Fruit fly (Drosophila melanogaster): ENCODE results near the gene CG14073.

The CG14073 gene

DNA sequence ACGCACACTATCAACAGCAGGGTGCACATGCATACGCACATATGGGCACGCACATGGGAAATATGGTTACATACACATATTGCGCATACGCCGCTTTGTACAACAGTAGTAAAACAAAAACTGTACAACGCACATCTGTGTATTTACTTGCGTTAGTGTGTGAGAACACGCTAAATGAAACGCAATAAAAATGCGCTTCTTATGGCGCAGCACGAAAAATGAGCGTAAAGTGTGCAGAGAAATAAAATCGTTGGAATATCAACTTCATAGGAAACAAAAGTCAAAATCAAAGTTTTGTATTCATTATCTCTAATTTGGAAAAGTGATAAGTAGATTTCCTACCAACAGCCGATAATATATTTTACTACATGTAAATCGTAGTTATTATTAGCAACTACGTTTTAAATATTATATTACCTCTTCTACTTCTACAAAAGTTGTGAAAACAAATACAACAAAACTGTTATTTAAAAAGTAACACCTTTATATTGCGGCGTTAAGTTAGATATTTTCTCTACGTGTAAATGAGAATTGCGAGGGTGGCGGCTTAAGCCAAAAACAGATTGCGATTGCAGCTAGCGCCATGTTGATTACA lies 64.1 kb downstream of the CG14073 start:
- TF ChIP-seq achi (GFP tag; optimal IDR thresholded peaks at IDR 0.05), result peak; percentile 77
- peak in 1 of 2 experiments; percentile 52 for TF ChIP-seq ss (GFP tag; optimal IDR thresholded peaks at IDR 0.05)
- TF ChIP-seq acj6 (GFP tag; optimal IDR thresholded peaks at IDR 0.05), result peak; percentile 79
- TF ChIP-seq Ets21C (GFP tag; optimal IDR thresholded peaks at IDR 0.05), result peak; percentile 31
- TF ChIP-seq CG34406 (GFP tag; optimal IDR thresholded peaks at IDR 0.05), result peak; percentile 86
- TF ChIP-seq Hr4 (GFP tag; optimal IDR thresholded peaks at IDR 0.05), result peak; percentile 83
- TF ChIP-seq Ets96B (tag; optimal IDR thresholded peaks at IDR 0.05), result peak; percentile 45
- peak; percentile 79 for TF ChIP-seq Smox (GFP tag; optimal IDR thresholded peaks at IDR 0.05)
- TF ChIP-seq vri (GFP tag; optimal IDR thresholded peaks at IDR 0.05), result peak; percentile 28
- TF ChIP-seq CG11294 (GFP tag; IDR thresholded peaks at IDR 0.05), result peak; percentile 86
- peak; percentile 84 for TF ChIP-seq pdm3 (GFP tag; optimal IDR thresholded peaks at IDR 0.05)
- peak; percentile 70 for TF ChIP-seq CG10669 (GFP tag; optimal IDR thresholded peaks at IDR 0.05)
- TF ChIP-seq Eip93F (GFP tag; optimal IDR thresholded peaks at IDR 0.05), result no peak
- no peak for TF ChIP-seq Hr38 (GFP tag; optimal IDR thresholded peaks at IDR 0.05)
- peak; percentile 81 for TF ChIP-seq Met (GFP tag; optimal IDR thresholded peaks at IDR 0.05)
- peak; percentile 84 for TF ChIP-seq esn (GFP tag; optimal IDR thresholded peaks at IDR 0.05)
- TF ChIP-seq CG3032 (tag; optimal IDR thresholded peaks at IDR 0.05), result peak; percentile 58
- TF ChIP-seq Sox14 (GFP tag; optimal IDR thresholded peaks at IDR 0.05), result peak; percentile 64
- TF ChIP-seq Gug (GFP tag; IDR thresholded peaks at IDR 0.05), result peak; percentile 86
- TF ChIP-seq CG6276 (GFP tag; optimal IDR thresholded peaks at IDR 0.05), result peak; percentile 79
- peak; percentile 65 for TF ChIP-seq CG4318 (GFP tag; optimal IDR thresholded peaks at IDR 0.05)
- peak; percentile 69 for TF ChIP-seq Hr39 (GFP tag; optimal IDR thresholded peaks at IDR 0.05)
- peak; percentile 85 for TF ChIP-seq CG8119 (GFP tag; IDR thresholded peaks at IDR 0.05)
- TF ChIP-seq lz (GFP tag; optimal IDR thresholded peaks at IDR 0.05), result peak; percentile 73
- peak; percentile 73 for TF ChIP-seq CG6792 (GFP tag; optimal IDR thresholded peaks at IDR 0.05)
- TF ChIP-seq Blimp-1 (GFP tag; optimal IDR thresholded peaks at IDR 0.05), result peak; percentile 40
- TF ChIP-seq CG15336 (GFP tag; IDR thresholded peaks at IDR 0.05), result peak; percentile 88
- TF ChIP-seq cyc (GFP tag; optimal IDR thresholded peaks at IDR 0.05), result peak; percentile 68
- TF ChIP-seq Sox15 (GFP tag; optimal IDR thresholded peaks at IDR 0.05), result peak; percentile 62
- TF ChIP-seq fd59A (GFP tag; optimal IDR thresholded peaks at IDR 0.05), result peak; percentile 28
- peak; percentile 69 for TF ChIP-seq CG11762 (GFP tag; optimal IDR thresholded peaks at IDR 0.05; ENCODE audit: insufficient read depth)
- TF ChIP-seq svp (GFP tag), result peak; percentile 88
- peak; percentile 77 for TF ChIP-seq CG8632 (GFP tag; optimal IDR thresholded peaks at IDR 0.05)
- TF ChIP-seq CG10631 (GFP tag; optimal IDR thresholded peaks at IDR 0.05), result peak; percentile 59
- TF ChIP-seq CG6163 (GFP tag; IDR thresholded peaks at IDR 0.05), result peak; percentile 72; the same call in 2 of the 3 replicates
- peak; percentile 35 for TF ChIP-seq Lpt (GFP tag; optimal IDR thresholded peaks at IDR 0.05)
- TF ChIP-seq CG6854 (GFP tag; optimal IDR thresholded peaks at IDR 0.05), result no peak
- TF ChIP-seq topi (GFP tag; optimal IDR thresholded peaks at IDR 0.05), result peak; percentile 83
- TF ChIP-seq dac (GFP tag; optimal IDR thresholded peaks at IDR 0.05), result no peak
- TF ChIP-seq Eip78C (GFP tag), result peak; percentile 96
- TF ChIP-seq eg (GFP tag; IDR thresholded peaks at IDR 0.05), result peak; percentile 85
- peak; percentile 73 for TF ChIP-seq Sox102F (GFP tag; optimal IDR thresholded peaks at IDR 0.05)
- no peak for TF ChIP-seq CG16779 (tag; optimal IDR thresholded peaks at IDR 0.05)
- TF ChIP-seq net (GFP tag; optimal IDR thresholded peaks at IDR 0.05), result peak; percentile 82
- TF ChIP-seq CG7368 (GFP tag; optimal IDR thresholded peaks at IDR 0.05), result peak; percentile 46
- peak; percentile 75 for TF ChIP-seq CG11902 (GFP tag; optimal IDR thresholded peaks at IDR 0.05)
- no peak for TF ChIP-seq CG9139 (GFP tag; optimal IDR thresholded peaks at IDR 0.05)
- peak in 1 of 2 experiments; percentile 67 for TF ChIP-seq salr (GFP tag; optimal IDR thresholded peaks at IDR 0.05)
- TF ChIP-seq CG8319 (GFP tag; optimal IDR thresholded peaks at IDR 0.05), result peak; percentile 69
- TF ChIP-seq CG32006 (GFP tag; optimal IDR thresholded peaks at IDR 0.05), result peak; percentile 84
- TF ChIP-seq Eip75B (GFP tag; optimal IDR thresholded peaks at IDR 0.05), result peak; percentile 45
- TF ChIP-seq CG3919 (GFP tag; optimal IDR thresholded peaks at IDR 0.05), result peak; percentile 80
